Fruit fly (Drosophila melanogaster) whole organism, embryonic: ENCODE results near the gene CG5188.

Experiments used
- CG10462 ChIP-seq: fragments of 200-800 bp; sonication (Bioruptor generic); optimal IDR thresholded peaks from 2 replicates; lab custom pipeline; 2016; ENCODE audit warnings: missing biosample characterization, missing genetic modification characterization
- CG12299 ChIP-seq: fragments of 200-800 bp; sonication (Bioruptor generic); optimal IDR thresholded peaks from 2 replicates; lab custom pipeline; 2018; ENCODE audit warnings: missing biosample characterization, mild to moderate bottlenecking, missing genetic modification characterization
- CG12744 ChIP-seq: fragments of 200-800 bp; sonication (Bioruptor generic); optimal IDR thresholded peaks from 2 replicates; lab custom pipeline; 2016; ENCODE audit warnings: missing biosample characterization, missing genetic modification characterization
- CG12942 ChIP-seq: fragments of 200-800 bp; sonication (Bioruptor generic); optimal IDR thresholded peaks from 3 replicates; lab custom pipeline; 2016; ENCODE audit warnings: missing biosample characterization, missing genetic modification characterization
- CG13775 ChIP-seq: fragments of 200-800 bp; sonication (Bioruptor generic); optimal IDR thresholded peaks from 3 replicates; lab custom pipeline; 2017; ENCODE audit warnings: missing biosample characterization, mild to moderate bottlenecking, missing genetic modification characterization
- CG14441 ChIP-seq: fragments of 200-800 bp; sonication (Bioruptor generic); IDR thresholded peaks from 2 replicates; pipeline ENCODE4 v1.3.6; 2022; ENCODE audit warnings: missing biosample characterization, missing genetic modification characterization
- CG1529 ChIP-seq: fragments of 200-800 bp; sonication (Bioruptor generic); optimal IDR thresholded peaks from 3 replicates; lab custom pipeline; 2018; ENCODE audit warnings: missing biosample characterization, missing genetic modification characterization
- CG1602 ChIP-seq: fragments of 200-800 bp; sonication (Bioruptor generic); optimal IDR thresholded peaks from 3 replicates; lab custom pipeline; 2016; ENCODE audit warnings: missing biosample characterization, missing genetic modification characterization
- CG17359 ChIP-seq: fragments of 200-800 bp; sonication (Bioruptor generic); optimal IDR thresholded peaks from 3 replicates; lab custom pipeline; 2018; ENCODE audit warnings: missing biosample characterization, mild to moderate bottlenecking, missing genetic modification characterization, moderate library complexity
- CG2116 ChIP-seq: fragments of 200-800 bp; sonication (Bioruptor generic); optimal IDR thresholded peaks from 3 replicates; lab custom pipeline; 2018; ENCODE audit warnings: missing biosample characterization, mild to moderate bottlenecking, missing genetic modification characterization
- CG3407 ChIP-seq: fragments of 200-800 bp; sonication (Bioruptor generic); optimal IDR thresholded peaks from 2 replicates; lab custom pipeline; 2018; ENCODE audit warnings: missing biosample characterization, mild to moderate bottlenecking, missing genetic modification characterization
- CG4360 ChIP-seq: fragments of 200-800 bp; sonication (Bioruptor generic); IDR thresholded peaks from 2 replicates; pipeline ENCODE4 v1.3.6; 2022; ENCODE audit warnings: missing biosample characterization, missing genetic modification characterization
- CG6765 ChIP-seq: fragments of 200-800 bp; sonication (Bioruptor generic); optimal IDR thresholded peaks from 3 replicates; lab custom pipeline; 2017; ENCODE audit warnings: missing biosample characterization, mild to moderate bottlenecking, missing genetic modification characterization
- CG7357 ChIP-seq: fragments of 200-800 bp; sonication (Bioruptor generic); IDR thresholded peaks from 3 replicates; pipeline ENCODE4 v1.3.6; 2022; ENCODE audit warnings: missing biosample characterization, missing genetic modification characterization
- CG7963 ChIP-seq: fragments of 200-800 bp; sonication (Bioruptor generic); IDR thresholded peaks from 3 replicates; pipeline ENCODE4 v1.3.6; 2022; ENCODE audit warnings: missing biosample characterization, missing genetic modification characterization; ENCODE audit not compliant: partially characterized antibody
- CG8944 ChIP-seq: fragments of 200-800 bp; sonication (Bioruptor generic); optimal IDR thresholded peaks from 3 replicates; lab custom pipeline; 2016; ENCODE audit warnings: missing biosample characterization, missing genetic modification characterization
- CHES-1-like ChIP-seq: fragments of 200-800 bp; sonication (Bioruptor generic); optimal IDR thresholded peaks from 2 replicates; lab custom pipeline; 2016; ENCODE audit warnings: missing biosample characterization, missing genetic modification characterization
- CoRest ChIP-seq: fragments of 200-800 bp; sonication (Bioruptor generic); optimal IDR thresholded peaks from 3 replicates; lab custom pipeline; 2018; ENCODE audit warnings: missing biosample characterization, mild to moderate bottlenecking, missing genetic modification characterization, moderate library complexity
- D ChIP-seq, 2 experiments: fragments of 200-800 bp in 1 of 2; fragments of >200 bp in 1 of 2; sonication (Bioruptor generic) in 1 of 2; optimal IDR thresholded peaks; 2 replicates in 1 of 2; 3 replicates in 1 of 2; lab custom pipeline; 2017; ENCODE audit warnings: mild to moderate bottlenecking in 1 of 2, missing biosample characterization in 1 of 2, missing genetic modification characterization in 1 of 2, missing genetic modification reagents in 1 of 2
- Dek ChIP-seq: fragments of 200-800 bp; sonication (Bioruptor generic); optimal IDR thresholded peaks from 3 replicates; lab custom pipeline; 2019; ENCODE audit warnings: missing biosample characterization, mild to moderate bottlenecking, missing genetic modification characterization, moderate library complexity
- Dfd ChIP-seq, 2 experiments: fragments of >200 bp; optimal IDR thresholded peaks; 2 replicates each; lab custom pipeline; 2017; ENCODE audit warnings: missing biosample characterization in 2 of 2, missing genetic modification characterization in 2 of 2
- Dip3 ChIP-seq: fragments of 200-800 bp; sonication (Bioruptor generic); optimal IDR thresholded peaks from 3 replicates; lab custom pipeline; 2016; ENCODE audit warnings: missing biosample characterization, missing genetic modification characterization
- Eip74EF ChIP-seq, 2 experiments: fragments of 200-800 bp in 1 of 2; fragments of >200 bp in 1 of 2; sonication (Bioruptor generic) in 1 of 2; optimal IDR thresholded peaks; 2 replicates each; lab custom pipeline; 2017 to 2019; ENCODE audit warnings: missing biosample characterization in 2 of 2, missing genetic modification characterization in 2 of 2, mild to moderate bottlenecking in 1 of 2, moderate library complexity in 1 of 2
- MBD-R2 ChIP-seq: fragments of 200-800 bp; sonication (Bioruptor generic); IDR thresholded peaks from 2 replicates; pipeline ENCODE4 v1.3.6; 2022; ENCODE audit warnings: missing biosample characterization, missing genetic modification characterization
- Mad ChIP-seq: fragments of 200-800 bp; sonication (Bioruptor generic); optimal IDR thresholded peaks from 2 replicates; lab custom pipeline; 2016; ENCODE audit warnings: missing biosample characterization, missing genetic modification characterization
- NK7.1 ChIP-seq: fragments of 200-800 bp; sonication (Bioruptor generic); optimal IDR thresholded peaks from 3 replicates; lab custom pipeline; 2016; ENCODE audit warnings: missing biosample characterization, missing genetic modification characterization
- Oaz ChIP-seq: fragments of 200-800 bp; sonication (Bioruptor generic); IDR thresholded peaks from 2 replicates; pipeline ENCODE4 v1.3.6; 2022; ENCODE audit warnings: missing biosample characterization, missing genetic modification characterization
- Stat92E ChIP-seq, 3 experiments: fragments of >200 bp in 2 of 3; fragments of 200-800 bp in 1 of 3; sonication (Bioruptor generic) in 1 of 3; optimal IDR thresholded peaks; 2 replicates each; lab custom pipeline; 2017 to 2019; ENCODE audit warnings: missing biosample characterization in 3 of 3, missing genetic modification characterization in 3 of 3, mild to moderate bottlenecking in 1 of 3, moderate library complexity in 1 of 3
- ab ChIP-seq: fragments of 200-800 bp; sonication (Bioruptor generic); optimal IDR thresholded peaks from 2 replicates; lab custom pipeline; 2016; ENCODE audit warnings: missing biosample characterization, missing genetic modification characterization
- dysf ChIP-seq: fragments of 200-800 bp; sonication (Bioruptor generic); IDR thresholded peaks from 3 replicates; pipeline ENCODE4 v1.3.6; 2022; ENCODE audit warnings: missing biosample characterization, missing genetic modification characterization
- ems ChIP-seq: fragments of 200-800 bp; sonication (Bioruptor generic); optimal IDR thresholded peaks from 3 replicates; lab custom pipeline; 2016; ENCODE audit warnings: missing biosample characterization, missing genetic modification characterization
- en ChIP-seq: fragments of 200-800 bp; sonication (Bioruptor generic); optimal IDR thresholded peaks from 2 replicates; lab custom pipeline; 2016; ENCODE audit warnings: missing biosample characterization, missing genetic modification characterization
- esg ChIP-seq: fragments of 200-800 bp; sonication (Bioruptor generic); conservative IDR thresholded peaks from 2 replicates; pipeline ENCODE4 v1.3.6; 2022; ENCODE audit warnings: missing biosample characterization, missing genetic modification characterization
- ewg ChIP-seq: fragments of 200-800 bp; sonication (Bioruptor generic); optimal IDR thresholded peaks from 3 replicates; lab custom pipeline; 2017; ENCODE audit warnings: mild to moderate bottlenecking, missing biosample characterization, missing genetic modification reagents, missing genetic modification characterization
- hb ChIP-seq: fragments of 200-800 bp; sonication (Bioruptor generic); IDR thresholded peaks from 3 replicates; pipeline ENCODE4 v1.3.6; 2022; ENCODE audit warnings: missing biosample characterization, missing genetic modification characterization; ENCODE audit not compliant: partially characterized antibody
- hbn ChIP-seq: fragments of 200-800 bp; sonication (Bioruptor generic); IDR thresholded peaks from 2 replicates; pipeline ENCODE4 v1.3.6; 2022; ENCODE audit warnings: missing biosample characterization, missing genetic modification characterization; ENCODE audit not compliant: partially characterized antibody
- hth ChIP-seq: fragments of >200 bp; optimal IDR thresholded peaks from 2 replicates; lab custom pipeline; 2017; ENCODE audit warnings: inconsistent platforms
- ind ChIP-seq: fragments of 200-800 bp; sonication (Bioruptor generic); optimal IDR thresholded peaks from 3 replicates; lab custom pipeline; 2016; ENCODE audit warnings: missing biosample characterization, missing genetic modification characterization
- nerfin-2 ChIP-seq: fragments of 200-800 bp; sonication (Bioruptor generic); IDR thresholded peaks from 2 replicates; pipeline ENCODE4 v1.3.6; 2022; ENCODE audit warnings: missing biosample characterization, missing genetic modification characterization; ENCODE audit not compliant: partially characterized antibody
- pho ChIP-seq: fragments of 200-800 bp; sonication (Bioruptor generic); optimal IDR thresholded peaks from 2 replicates; lab custom pipeline; 2016; ENCODE audit warnings: missing biosample characterization, missing genetic modification characterization
- schlank ChIP-seq: fragments of 200-800 bp; sonication (Bioruptor generic); optimal IDR thresholded peaks from 2 replicates; lab custom pipeline; 2018; ENCODE audit warnings: missing biosample characterization, mild to moderate bottlenecking, missing genetic modification characterization
- shn ChIP-seq: fragments of 200-800 bp; sonication (Bioruptor generic); optimal IDR thresholded peaks from 3 replicates; lab custom pipeline; 2016; ENCODE audit warnings: missing biosample characterization, missing genetic modification characterization
- slbo ChIP-seq: fragments of 200-800 bp; sonication (Bioruptor generic); IDR thresholded peaks from 2 replicates; pipeline ENCODE4 v1.3.6; 2022; ENCODE audit warnings: missing biosample characterization, missing genetic modification characterization
- tll ChIP-seq, 2 experiments: fragments of 200-800 bp in 1 of 2; fragments of >200 bp in 1 of 2; sonication (Bioruptor generic) in 1 of 2; optimal IDR thresholded peaks; 2 replicates each; lab custom pipeline; 2017 to 2019; ENCODE audit warnings: missing biosample characterization in 2 of 2, missing genetic modification characterization in 2 of 2, mild to moderate bottlenecking in 1 of 2, moderate library complexity in 1 of 2
- tna ChIP-seq: fragments of 200-800 bp; sonication (Bioruptor generic); IDR thresholded peaks from 2 replicates; pipeline ENCODE4 v1.3.6; 2022; ENCODE audit warnings: missing biosample characterization, missing genetic modification characterization; ENCODE audit not compliant: partially characterized antibody
- vfl ChIP-seq: fragments of 200-800 bp; sonication (Bioruptor generic); optimal IDR thresholded peaks from 2 replicates; lab custom pipeline; 2016; ENCODE audit warnings: missing biosample characterization, missing genetic modification characterization
- wor ChIP-seq: fragments of 200-800 bp; sonication (Bioruptor generic); IDR thresholded peaks from 2 replicates; pipeline ENCODE4 v1.3.6; 2022; ENCODE audit warnings: missing biosample characterization, missing genetic modification characterization
- zen ChIP-seq: fragments of 200-800 bp; sonication (Bioruptor generic); optimal IDR thresholded peaks from 3 replicates; lab custom pipeline; 2018; ENCODE audit warnings: missing biosample characterization, mild to moderate bottlenecking, missing genetic modification characterization, moderate library complexity
- zen2 ChIP-seq: fragments of 200-800 bp; sonication (Bioruptor generic); IDR thresholded peaks from 3 replicates; pipeline ENCODE4 v1.3.6; 2022; ENCODE audit warnings: missing biosample characterization, missing genetic modification characterization; ENCODE audit not compliant: partially characterized antibody

CG5188 gene

dm6 chr2L:10408122-10408576 lies 20.5 kb upstream of the CG5188 start, which contains the start of the genes Ip259 and RpS27A (continued):
- TF ChIP-seq slbo (GFP tag; lab: Robert Waterston, UW) (peak; percentile 72), CG6765 (GFP tag; lab: Kevin White, UChicago) (peak; percentile 86), Stat92E (GFP tag; optimal IDR thresholded peaks at IDR 0.05; lab: Kevin White, UChicago) (peak in 1 of 3 experiments; percentile 65), schlank (tag; lab: Kevin White, UChicago) (peak; percentile 54), CG4360 (0 out of 2 replicates have a peak, but pooled peaks have one; percentile 40), CG13775 (GFP tag; lab: Kevin White, UChicago) (peak; percentile 87), NK7.1 (GFP tag; lab: Kevin White, UChicago) (peak; percentile 44), CG7357 (GFP tag; lab: Robert Waterston, UW) (peak; percentile 61; the same call in 1 of the 3 replicates), hbn (GFP tag; lab: Robert Waterston, UW) (no peak), nerfin-2 (GFP tag; lab: Robert Waterston, UW) (no peak), ab (GFP tag; lab: Kevin White, UChicago) (no peak), Dfd (GFP tag; optimal IDR thresholded peaks at IDR 0.05; lab: Kevin White, UChicago) (no peak), CG12744 (GFP tag; lab: Kevin White, UChicago) (peak; percentile 55), ems (GFP tag; lab: Kevin White, UChicago) (peak; percentile 21), shn (GFP tag; lab: Kevin White, UChicago) (peak; percentile 70), CG2116 (GFP tag; lab: Kevin White, UChicago) (peak; percentile 98), CHES-1-like (GFP tag; lab: Kevin White, UChicago) (peak; percentile 48), CG8944 (GFP tag; lab: Kevin White, UChicago) (no peak), dysf (GFP tag; lab: Robert Waterston, UW) (peak; percentile 77; the same call in 1 of the 3 replicates), CG1602 (peak; percentile 24), tll (GFP tag; optimal IDR thresholded peaks at IDR 0.05; lab: Kevin White, UChicago) (no peak), Mad (GFP tag; lab: Kevin White, UChicago) (peak; percentile 46), tna (GFP tag; lab: Robert Waterston, UW) (no peak; the same call in 1 of the 2 replicates), Dip3 (GFP tag; lab: Kevin White, UChicago) (peak; percentile 68), Dek (tag; lab: Kevin White, UChicago) (no peak), pho (GFP tag; lab: Kevin White, UChicago) (peak; percentile 50), Eip74EF (GFP tag; optimal IDR thresholded peaks at IDR 0.05; lab: Kevin White, UChicago) (peak in 1 of 2 experiments; percentile 64), CG1529 (GFP tag; lab: Kevin White, UChicago) (peak; percentile 55), CG10462 (GFP tag; lab: Kevin White, UChicago) (no peak), wor (GFP tag; lab: Robert Waterston, UW) (no peak), ewg (GFP tag; lab: Kevin White, UChicago) (peak; percentile 64), CoRest (tag; lab: Kevin White, UChicago) (peak; percentile 65), hb (GFP tag; lab: Robert Waterston, UW) (no peak), ind (GFP tag; lab: Kevin White, UChicago) (no peak), hth (no peak), Oaz (GFP tag; lab: Robert Waterston, UW) (0 out of 2 replicates have a peak, but pooled peaks have one; percentile 23), esg (GFP tag; lab: Robert Waterston, UW) (peak; percentile 31; the same call in 1 of the 2 replicates), CG3407 (GFP tag; lab: Kevin White, UChicago) (peak; percentile 70), zen2 (GFP tag; lab: Robert Waterston, UW) (no peak), zen (peak; percentile 75), vfl (peak; percentile 34), CG12299 (peak; percentile 64), CG12942 (peak; percentile 58), CG7963 (GFP tag; lab: Robert Waterston, UW) (no peak), CG14441 (peak; percentile 57; the same call in 1 of the 2 replicates), en (GFP tag; lab: Kevin White, UChicago) (peak; percentile 63), MBD-R2 (peak; percentile 48; the same call in 1 of the 2 replicates), D (optimal IDR thresholded peaks at IDR 0.05; lab: Kevin White, UChicago) (no peak), D (GFP tag; optimal IDR thresholded peaks at IDR 0.05; lab: Kevin White, UChicago) (peak; percentile 62), CG17359 (tag; lab: Kevin White, UChicago) (peak; percentile 75)
